Worm (Caenorhabditis elegans): ENCODE results near the gene T02H6.4.

The T02H6.4 gene

ce11 chrII:658369-658768 lies 31.5 kb upstream of the T02H6.4 start, which contains the start of gene sdz-24:
TSS of gene sdz-24 (plus strand) at chrII:658669.
- TF ChIP-seq snpc-3.4 (tag; optimal IDR thresholded peaks at IDR 0.05) (no peak), dox-1 (GFP tag; IDR thresholded peaks at IDR 0.05) (no peak), dpff-1 (tag; optimal IDR thresholded peaks at IDR 0.05) (no peak), madf-6 (GFP tag; IDR thresholded peaks at IDR 0.05) (no peak), akir-1 (GFP tag; optimal IDR thresholded peaks at IDR 0.05) (no peak), F10E7.11 (tag; optimal IDR thresholded peaks at IDR 0.05) (no peak), efl-1 (GFP tag; optimal IDR thresholded peaks at IDR 0.05) (no peak), ztf-25 (GFP tag; IDR thresholded peaks at IDR 0.05) (no peak), hsf-1 (GFP tag; IDR thresholded peaks at IDR 0.05) (no peak), lin-54 (GFP tag; optimal IDR thresholded peaks at IDR 0.05) (no peak), ztf-3 (GFP tag; optimal IDR thresholded peaks at IDR 0.05) (no peak), B0261.1 (tag; optimal IDR thresholded peaks at IDR 0.05) (no peak), ztf-18 (tag; optimal IDR thresholded peaks at IDR 0.05) (no peak), F39B2.1 (GFP tag; IDR thresholded peaks at IDR 0.05) (no peak), egl-44 (GFP tag; IDR thresholded peaks at IDR 0.05) (no peak), T07F8.4 (tag; optimal IDR thresholded peaks at IDR 0.05) (no peak), ztf-22 (GFP tag; optimal IDR thresholded peaks at IDR 0.05) (no peak), rcor-1 (GFP tag; IDR thresholded peaks at IDR 0.05) (no peak), B0019.2 (GFP tag; conservative IDR thresholded peaks at IDR 0.05) (no peak), lir-1 (GFP tag; conservative IDR thresholded peaks at IDR 0.05) (no peak)

ce11 chrII:661696-662095 lies 28.2 kb upstream of the T02H6.4 start, which contains the start of gene sri-45:
TSS of gene sri-45 (minus strand) at chrII:661796.
- TF ChIP-seq gei-17 (GFP tag; optimal IDR thresholded peaks at IDR 0.05) (no peak), unc-62 (GFP tag; optimal IDR thresholded peaks at IDR 0.05) (no peak), xnd-1 (tag; optimal IDR thresholded peaks at IDR 0.05) (no peak), snpc-4 (GFP tag; optimal IDR thresholded peaks at IDR 0.05) (no peak), snpc-4 (tag; optimal IDR thresholded peaks at IDR 0.05) (no peak)

DNA sequence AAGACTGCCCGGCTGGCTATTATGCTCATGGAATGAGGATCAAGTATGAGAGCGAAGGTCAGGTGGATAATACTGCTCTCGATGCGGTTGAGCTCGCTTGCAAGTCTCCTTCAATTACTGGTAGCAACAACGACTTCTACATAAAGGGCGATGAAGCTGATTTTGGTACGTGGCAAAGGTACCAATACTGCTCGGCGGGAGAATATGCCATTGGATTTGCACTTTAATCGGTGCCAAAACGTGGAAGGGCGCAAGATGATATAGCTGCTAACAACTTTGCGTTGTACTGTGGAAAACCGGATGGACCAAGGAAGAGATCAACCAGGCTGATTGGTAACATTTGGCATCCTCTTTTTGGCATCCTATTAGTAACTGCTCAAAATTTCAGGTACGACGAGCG lies 22.0 kb upstream of the T02H6.4 start:
- TF ChIP-seq sdz-38 (tag; optimal IDR thresholded peaks at IDR 0.05) (no peak), lsl-1 (GFP tag; optimal IDR thresholded peaks at IDR 0.05) (no peak), bed-2 (GFP tag; IDR thresholded peaks at IDR 0.05) (no peak), repo-1 (tag; optimal IDR thresholded peaks at IDR 0.05) (no peak), ceh-58 (GFP tag; IDR thresholded peaks at IDR 0.05) (no peak), F39B2.1 (GFP tag; IDR thresholded peaks at IDR 0.05) (no peak), Y53G8AR.9 (GFP tag; conservative IDR thresholded peaks at IDR 0.05) (no peak), hlh-26 (GFP tag; conservative IDR thresholded peaks at IDR 0.05) (no peak), mxl-1 (tag; optimal IDR thresholded peaks at IDR 0.05) (no peak), ztf-25 (GFP tag; IDR thresholded peaks at IDR 0.05) (no peak), zim-3 (tag; optimal IDR thresholded peaks at IDR 0.05) (no peak), mes-4 (tag; optimal IDR thresholded peaks at IDR 0.05) (no peak), K11D2.4 (GFP tag; IDR thresholded peaks at IDR 0.05) (no peak), madf-8 (GFP tag; conservative IDR thresholded peaks at IDR 0.05) (no peak), ets-4 (GFP tag; optimal IDR thresholded peaks at IDR 0.05) (no peak), ccch-3 (GFP tag; optimal IDR thresholded peaks at IDR 0.05) (no peak), ztf-28 (GFP tag; IDR thresholded peaks at IDR 0.05) (no peak), sea-2 (GFP tag; IDR thresholded peaks at IDR 0.05) (no peak), F10E7.11 (tag; optimal IDR thresholded peaks at IDR 0.05) (no peak)

Measured in whole organism, young adult.